Fruit fly (Drosophila melanogaster): ENCODE measurements around the gene CG32846.

dm6 chr3L:2918628-2919027, 32.8 kb downstream of the CG32846 start:
- TF ChIP-seq CTCF (optimal IDR thresholded peaks at IDR 0.05), result no peak
- TF ChIP-seq CG8478 (optimal IDR thresholded peaks at IDR 0.05), result no peak

All from S2 (cell line).